Worm (Caenorhabditis elegans): ENCODE data around the gene sru-21.
"Not testable (repeated sequence)": the region's sequence is repeated elsewhere in the genome, so short reads cannot be mapped to it uniquely, and the experiment has no call there.

Gene sru-21

ce11 chrIV:13626469-13626868, at the start of gene sru-21:
Gene sru-21 (plus strand): TSS chrIV:13626769.
- TF ChIP-seq ztf-11 (tag; optimal IDR thresholded peaks at IDR 0.05) (no peak), bed-3 (GFP tag; optimal IDR thresholded peaks at IDR 0.05) (no peak), M03D4.4 (tag; optimal IDR thresholded peaks at IDR 0.05) (no peak), lin-32 (GFP tag; optimal IDR thresholded peaks at IDR 0.05) (no peak), mls-2 (tag; optimal IDR thresholded peaks at IDR 0.05) (no peak), unc-39 (tag; optimal IDR thresholded peaks at IDR 0.05) (no peak), lin-13 (tag; optimal IDR thresholded peaks at IDR 0.05) (no peak), lsy-2 (tag; optimal IDR thresholded peaks at IDR 0.05) (no peak), snpc-4 (tag; optimal IDR thresholded peaks at IDR 0.05) (no peak), unc-120 (tag; optimal IDR thresholded peaks at IDR 0.05; ENCODE audit: poor library complexity, severe bottlenecking) (no peak), nhr-237 (tag; optimal IDR thresholded peaks at IDR 0.05) (no peak), nhr-2 (tag; optimal IDR thresholded peaks at IDR 0.05) (no peak), flh-1 (GFP tag; optimal IDR thresholded peaks at IDR 0.05) (no peak), ceh-83 (GFP tag; optimal IDR thresholded peaks at IDR 0.05) (no peak), ceh-39 (tag; optimal IDR thresholded peaks at IDR 0.05) (no peak), mep-1 (tag; optimal IDR thresholded peaks at IDR 0.05) (no peak)

ce11 chrIV:13578174-13578573, 48.4 kb upstream of the sru-21 start, which contains the start of gene Y45F10B.8:
Gene Y45F10B.8 (minus strand): TSS chrIV:13578274.
- not testable (repeated sequence) for TF ChIP-seq pha-4 (tag; optimal IDR thresholded peaks at IDR 0.05); elt-1 (tag; optimal IDR thresholded peaks at IDR 0.05; ENCODE audit: borderline replicate concordance, insufficient read depth); unc-39 (tag; optimal IDR thresholded peaks at IDR 0.05)

- TF ChIP-seq cnd-1 (tag; optimal IDR thresholded peaks at IDR 0.05); unc-39 (tag; optimal IDR thresholded peaks at IDR 0.05); ceh-43 (GFP tag; optimal IDR thresholded peaks at IDR 0.05): not testable (repeated sequence)
Observed at ce11 chrIV:13578953-13579352, 47.6 kb upstream of the sru-21 start, which contains the start of gene sru-16. Gene sru-16 (plus strand): TSS chrIV:13579253.

- TF ChIP-seq nhr-2 (tag; optimal IDR thresholded peaks at IDR 0.05), result no peak
- no peak for TF ChIP-seq ceh-83 (GFP tag; optimal IDR thresholded peaks at IDR 0.05)
- TF ChIP-seq unc-39 (tag; optimal IDR thresholded peaks at IDR 0.05), result no peak
- TF ChIP-seq sem-2 (GFP tag; optimal IDR thresholded peaks at IDR 0.05), result no peak
- no peak for TF ChIP-seq unc-62 (GFP tag; optimal IDR thresholded peaks at IDR 0.05)
- TF ChIP-seq ham-2 (GFP tag; optimal IDR thresholded peaks at IDR 0.05), result no peak
- TF ChIP-seq cnd-1 (tag; optimal IDR thresholded peaks at IDR 0.05), result no peak
- TF ChIP-seq ces-1 (GFP tag; optimal IDR thresholded peaks at IDR 0.05), result no peak
- no peak for TF ChIP-seq zip-8 (tag; optimal IDR thresholded peaks at IDR 0.05)
- no peak for TF ChIP-seq drap-1 (GFP tag; optimal IDR thresholded peaks at IDR 0.05)
- no peak for TF ChIP-seq M03D4.4 (tag; optimal IDR thresholded peaks at IDR 0.05)
- no peak for TF ChIP-seq flh-1 (GFP tag; optimal IDR thresholded peaks at IDR 0.05)
- TF ChIP-seq elt-3 (tag; optimal IDR thresholded peaks at IDR 0.05), result no peak
- TF ChIP-seq tbx-8 (GFP tag; optimal IDR thresholded peaks at IDR 0.05), result no peak
- TF ChIP-seq mab-5 (tag; optimal IDR thresholded peaks at IDR 0.05), result no peak
- no peak for TF ChIP-seq blmp-1 (tag; optimal IDR thresholded peaks at IDR 0.05)
- no peak for TF ChIP-seq bed-3 (GFP tag; optimal IDR thresholded peaks at IDR 0.05)
- TF ChIP-seq sptf-1 (tag; optimal IDR thresholded peaks at IDR 0.05), result no peak
- no peak for TF ChIP-seq lin-32 (GFP tag; optimal IDR thresholded peaks at IDR 0.05)
- TF ChIP-seq elt-1 (tag; optimal IDR thresholded peaks at IDR 0.05; ENCODE audit: borderline replicate concordance, insufficient read depth), result no peak
Observed at ce11 chrIV:13582909-13583308, 43.7 kb upstream of the sru-21 start, which contains the start of gene sru-12. Gene sru-12 (plus strand): TSS chrIV:13583209.

- TF ChIP-seq pha-4 (tag; optimal IDR thresholded peaks at IDR 0.05) (no peak), unc-120 (tag; optimal IDR thresholded peaks at IDR 0.05; ENCODE audit: poor library complexity, severe bottlenecking) (no peak), nhr-28 (tag; optimal IDR thresholded peaks at IDR 0.05) (no peak), tbx-8 (GFP tag; optimal IDR thresholded peaks at IDR 0.05) (no peak), ztf-11 (tag; optimal IDR thresholded peaks at IDR 0.05) (no peak)
Observed at ce11 chrIV:13584646-13585045, 41.9 kb upstream of the sru-21 start, which contains the start of gene sru-11. Gene sru-11 (plus strand): TSS chrIV:13584946.
